Fruit fly (Drosophila melanogaster) whole organism, embryonic: ENCODE measurements around the gene Reepl1.

Experiments used
- Ada2b ChIP-seq: fragments of 200-800 bp; sonication (Bioruptor generic); IDR thresholded peaks from 2 replicates; pipeline ENCODE4 v1.3.6; 2022; ENCODE audit warnings: missing biosample characterization, missing genetic modification characterization
- Atf6 ChIP-seq: fragments of 200-800 bp; sonication (Bioruptor generic); IDR thresholded peaks from 2 replicates; pipeline ENCODE4 v1.3.6; 2022; ENCODE audit warnings: missing biosample characterization, missing genetic modification characterization
- CG10274 ChIP-seq: fragments of 200-800 bp; sonication (Bioruptor generic); optimal IDR thresholded peaks from 3 replicates; lab custom pipeline; 2017; ENCODE audit warnings: missing biosample characterization, mild to moderate bottlenecking, missing genetic modification characterization
- CG12104 ChIP-seq: fragments of 200-800 bp; sonication (Bioruptor generic); optimal IDR thresholded peaks from 3 replicates; lab custom pipeline; 2016; ENCODE audit warnings: missing biosample characterization, missing genetic modification characterization
- CG12155 ChIP-seq: fragments of 200-800 bp; sonication (Bioruptor generic); optimal IDR thresholded peaks from 3 replicates; lab custom pipeline; 2016; ENCODE audit warnings: missing biosample characterization, missing genetic modification characterization
- CG12659 ChIP-seq: fragments of 200-800 bp; sonication (Bioruptor generic); optimal IDR thresholded peaks from 3 replicates; lab custom pipeline; 2017; ENCODE audit warnings: mild to moderate bottlenecking, missing biosample characterization, missing genetic modification reagents, missing genetic modification characterization
- CG13287 ChIP-seq: fragments of 200-800 bp; sonication (Bioruptor generic); IDR thresholded peaks from 2 replicates; pipeline ENCODE4 v1.3.6; 2022; ENCODE audit warnings: missing biosample characterization, missing genetic modification characterization; ENCODE audit not compliant: partially characterized antibody
- CG15073 ChIP-seq: fragments of 200-800 bp; sonication (Bioruptor generic); optimal IDR thresholded peaks from 2 replicates; lab custom pipeline; 2016; ENCODE audit warnings: missing biosample characterization, missing genetic modification characterization
- CG16779 ChIP-seq: fragments of 200-800 bp; sonication (Bioruptor generic); IDR thresholded peaks from 2 replicates; pipeline ENCODE4 v1.3.6; 2022; ENCODE audit warnings: missing biosample characterization, missing genetic modification characterization
- CG17361 ChIP-seq: fragments of 200-800 bp; sonication (Bioruptor generic); IDR thresholded peaks from 3 replicates; pipeline ENCODE4 v1.3.6; 2022; ENCODE audit warnings: missing biosample characterization, missing genetic modification characterization
- CG18476 ChIP-seq: fragments of 200-800 bp; sonication (Bioruptor generic); optimal IDR thresholded peaks from 2 replicates; lab custom pipeline; 2016; ENCODE audit warnings: missing biosample characterization, mild to moderate bottlenecking, missing genetic modification characterization
- CG18764 ChIP-seq: fragments of 200-800 bp; sonication (Bioruptor generic); optimal IDR thresholded peaks from 3 replicates; lab custom pipeline; 2016; ENCODE audit warnings: missing biosample characterization, missing genetic modification characterization
- CG2129 ChIP-seq: fragments of 200-800 bp; sonication (Bioruptor generic); IDR thresholded peaks from 2 replicates; pipeline ENCODE4 v1.3.6; 2022; ENCODE audit warnings: missing biosample characterization, missing genetic modification characterization; ENCODE audit not compliant: partially characterized antibody
- CG2202 ChIP-seq: fragments of 200-800 bp; sonication (Bioruptor generic); optimal IDR thresholded peaks from 2 replicates; lab custom pipeline; 2018; ENCODE audit warnings: missing biosample characterization, mild to moderate bottlenecking, missing genetic modification characterization
- CG34376 ChIP-seq: fragments of 200-800 bp; sonication (Bioruptor generic); optimal IDR thresholded peaks from 2 replicates; lab custom pipeline; 2018; ENCODE audit warnings: missing biosample characterization, mild to moderate bottlenecking, missing genetic modification characterization
- CG4282 ChIP-seq: fragments of 200-800 bp; sonication (Bioruptor generic); optimal IDR thresholded peaks from 2 replicates; lab custom pipeline; 2016; ENCODE audit warnings: missing biosample characterization, missing genetic modification characterization
- CG8924 ChIP-seq: fragments of 200-800 bp; optimal IDR thresholded peaks from 3 replicates; lab custom pipeline; 2019; ENCODE audit warnings: missing biosample characterization, mild to moderate bottlenecking, missing genetic modification characterization, moderate library complexity
- Camta ChIP-seq: fragments of 200-800 bp; sonication (Bioruptor generic); optimal IDR thresholded peaks from 2 replicates; lab custom pipeline; 2016; ENCODE audit warnings: missing biosample characterization, missing genetic modification characterization
- CkIIα-i1 ChIP-seq: fragments of 200-800 bp; sonication (Bioruptor generic); IDR thresholded peaks from 2 replicates; pipeline ENCODE4 v1.3.6; 2022; ENCODE audit warnings: missing biosample characterization, missing genetic modification characterization
- Dref ChIP-seq: fragments of 200-800 bp; sonication (Bioruptor generic); IDR thresholded peaks from 2 replicates; pipeline ENCODE4 v1.3.6; 2022; ENCODE audit warnings: missing biosample characterization, missing genetic modification characterization
- Ets97D ChIP-seq: fragments of 200-800 bp; sonication (Bioruptor generic); optimal IDR thresholded peaks from 3 replicates; lab custom pipeline; 2016; ENCODE audit warnings: missing biosample characterization, missing genetic modification characterization
- Fer1 ChIP-seq: fragments of 200-800 bp; sonication (Bioruptor generic); optimal IDR thresholded peaks from 2 replicates; lab custom pipeline; 2017; ENCODE audit warnings: missing biosample characterization, mild to moderate bottlenecking, missing genetic modification characterization
- Fer3 ChIP-seq: fragments of 200-800 bp; sonication (Bioruptor generic); optimal IDR thresholded peaks from 2 replicates; lab custom pipeline; 2018; ENCODE audit warnings: missing biosample characterization, mild to moderate bottlenecking, missing genetic modification characterization, moderate library complexity
- Gsc ChIP-seq: fragments of 200-800 bp; sonication (Bioruptor generic); IDR thresholded peaks from 2 replicates; pipeline ENCODE4 v1.3.6; 2022; ENCODE audit warnings: missing biosample characterization, missing genetic modification characterization
- HLH54F ChIP-seq: fragments of 200-800 bp; sonication (Bioruptor generic); optimal IDR thresholded peaks from 3 replicates; lab custom pipeline; 2016; ENCODE audit warnings: missing biosample characterization, missing genetic modification characterization
- NFAT ChIP-seq: fragments of 200-800 bp; sonication (Bioruptor generic); IDR thresholded peaks from 2 replicates; pipeline ENCODE4 v1.3.6; 2022; ENCODE audit warnings: missing biosample characterization, missing genetic modification characterization
- NK7.1 ChIP-seq: fragments of 200-800 bp; sonication (Bioruptor generic); optimal IDR thresholded peaks from 3 replicates; lab custom pipeline; 2016; ENCODE audit warnings: missing biosample characterization, missing genetic modification characterization
- Sox100B ChIP-seq: fragments of 200-800 bp; sonication (Bioruptor generic); optimal IDR thresholded peaks from 3 replicates; lab custom pipeline; 2018; ENCODE audit warnings: missing biosample characterization, mild to moderate bottlenecking, missing genetic modification characterization
- TFAM ChIP-seq: fragments of 200-800 bp; sonication (Bioruptor generic); optimal IDR thresholded peaks from 2 replicates; lab custom pipeline; 2017; ENCODE audit warnings: missing biosample characterization, missing genetic modification characterization, inconsistent platforms
- ato ChIP-seq: fragments of 200-800 bp; sonication (Bioruptor generic); IDR thresholded peaks from 2 replicates; pipeline ENCODE4 v1.3.6; 2022; ENCODE audit warnings: missing biosample characterization, missing genetic modification characterization; ENCODE audit not compliant: partially characterized antibody
- bab2 ChIP-seq: fragments of 200-800 bp; sonication (Bioruptor generic); optimal IDR thresholded peaks from 2 replicates; lab custom pipeline; 2016; ENCODE audit warnings: missing biosample characterization, missing genetic modification characterization
- dan ChIP-seq: fragments of 200-800 bp; sonication (Bioruptor generic); IDR thresholded peaks from 2 replicates; pipeline ENCODE4 v1.3.6; 2022; ENCODE audit warnings: missing biosample characterization, missing genetic modification characterization
- dmrt11E ChIP-seq: fragments of 200-800 bp; sonication (Bioruptor generic); optimal IDR thresholded peaks from 3 replicates; lab custom pipeline; 2018; ENCODE audit warnings: missing biosample characterization, mild to moderate bottlenecking, missing genetic modification characterization, moderate library complexity
- ham ChIP-seq: fragments of 200-800 bp; sonication (Bioruptor generic); IDR thresholded peaks from 2 replicates; pipeline ENCODE4 v1.3.6; 2022; ENCODE audit warnings: missing biosample characterization, missing genetic modification characterization
- jumu ChIP-seq: fragments of 200-800 bp; sonication (Bioruptor generic); optimal IDR thresholded peaks from 3 replicates; lab custom pipeline; 2016; ENCODE audit warnings: missing biosample characterization, missing genetic modification characterization
- kah ChIP-seq: fragments of 200-800 bp; sonication (Bioruptor generic); optimal IDR thresholded peaks from 2 replicates; lab custom pipeline; 2018; ENCODE audit warnings: missing biosample characterization, mild to moderate bottlenecking, missing genetic modification characterization
- lab ChIP-seq: fragments of 200-800 bp; sonication (Bioruptor generic); optimal IDR thresholded peaks from 3 replicates; lab custom pipeline; 2017; ENCODE audit warnings: missing biosample characterization, missing genetic modification characterization, mild to moderate bottlenecking, moderate library complexity, missing genetic modification reagents
- maf-S ChIP-seq: fragments of 200-800 bp; sonication (Bioruptor generic); optimal IDR thresholded peaks from 2 replicates; lab custom pipeline; 2016; ENCODE audit warnings: missing biosample characterization, missing genetic modification characterization
- pnt ChIP-seq: fragments of 200-800 bp; sonication (Bioruptor generic); optimal IDR thresholded peaks from 3 replicates; lab custom pipeline; 2016; ENCODE audit warnings: missing biosample characterization, missing genetic modification characterization
- rib ChIP-seq: fragments of 200-800 bp; sonication (Bioruptor generic); IDR thresholded peaks from 2 replicates; pipeline ENCODE4 v1.3.6; 2022; ENCODE audit warnings: missing biosample characterization, missing genetic modification characterization
- row ChIP-seq: fragments of 200-800 bp; sonication (Bioruptor generic); IDR thresholded peaks from 3 replicates; pipeline ENCODE4 v1.3.6; 2022; ENCODE audit warnings: missing biosample characterization, missing genetic modification characterization
- salm ChIP-seq: fragments of 200-800 bp; sonication (Bioruptor generic); optimal IDR thresholded peaks from 2 replicates; lab custom pipeline; 2018; ENCODE audit warnings: missing biosample characterization, mild to moderate bottlenecking, missing genetic modification characterization
- sisA ChIP-seq: fragments of 200-800 bp; sonication (Bioruptor generic); IDR thresholded peaks from 2 replicates; pipeline ENCODE4 v1.3.6; 2022; ENCODE audit warnings: missing biosample characterization, missing genetic modification characterization
- slou ChIP-seq: fragments of 200-800 bp; sonication (Bioruptor generic); optimal IDR thresholded peaks from 3 replicates; lab custom pipeline; 2016; ENCODE audit warnings: missing biosample characterization, missing genetic modification characterization
- sna ChIP-seq: fragments of 200-800 bp; sonication (Bioruptor generic); IDR thresholded peaks from 2 replicates; pipeline ENCODE4 v1.3.6; 2022; ENCODE audit warnings: missing biosample characterization, missing genetic modification characterization; ENCODE audit not compliant: partially characterized antibody
- so ChIP-seq: fragments of 200-800 bp; sonication (Bioruptor generic); IDR thresholded peaks from 3 replicates; pipeline ENCODE4 v1.3.6; 2022; ENCODE audit warnings: missing biosample characterization, missing genetic modification characterization
- stc ChIP-seq: fragments of 200-800 bp; sonication (Bioruptor generic); IDR thresholded peaks from 2 replicates; pipeline ENCODE4 v1.3.6; 2022; ENCODE audit warnings: missing biosample characterization, missing genetic modification characterization
- tap ChIP-seq: fragments of 200-800 bp; optimal IDR thresholded peaks from 3 replicates; lab custom pipeline; 2019; ENCODE audit warnings: missing biosample characterization, mild to moderate bottlenecking, missing genetic modification characterization, moderate library complexity
- tup ChIP-seq: fragments of 200-800 bp; sonication (Bioruptor generic); optimal IDR thresholded peaks from 2 replicates; lab custom pipeline; 2016; ENCODE audit warnings: missing biosample characterization, mild to moderate bottlenecking, missing genetic modification characterization, moderate library complexity
- yki ChIP-seq: fragments of >200 bp; optimal IDR thresholded peaks from 3 replicates; lab custom pipeline; 2018
- zfh1 ChIP-seq: fragments of 200-800 bp; sonication (Bioruptor generic); IDR thresholded peaks from 3 replicates; pipeline ENCODE4 v1.3.6; 2022; ENCODE audit warnings: missing biosample characterization, missing genetic modification characterization

Reepl1 gene

dm6 chrX:11580200-11580840, 7.8 kb downstream of the Reepl1 start, which contains the start of gene nod (continued):
- no peak for TF ChIP-seq slou (GFP tag; lab: Kevin White, UChicago)
- TF ChIP-seq Ets97D (GFP tag; lab: Kevin White, UChicago): peak; percentile 94
- peak; percentile 71 for TF ChIP-seq CG17361
- TF ChIP-seq bab2 (GFP tag; lab: Kevin White, UChicago): peak; percentile 65
- TF ChIP-seq CG13287 (GFP tag; lab: Robert Waterston, UW): peak; percentile 85
- TF ChIP-seq sisA (GFP tag; lab: Robert Waterston, UW): peak; percentile 66
- TF ChIP-seq Atf6: peak; percentile 56
- peak; percentile 57 for TF ChIP-seq Dref
- TF ChIP-seq ato (GFP tag; lab: Robert Waterston, UW): no peak; the same call in 1 of the 2 replicates
- TF ChIP-seq tap (tag; lab: Kevin White, UChicago): no peak
- TF ChIP-seq CG2129: peak; percentile 34; the same call in 1 of the 2 replicates
- 0 out of 2 replicates have a peak, but pooled peaks have one; percentile 42 for TF ChIP-seq Ada2b (GFP tag; lab: Robert Waterston, UW)
- peak; percentile 48 for TF ChIP-seq Fer3 (tag; lab: Kevin White, UChicago)
- TF ChIP-seq so (GFP tag; lab: Robert Waterston, UW): 0 out of 3 replicates have a peak, but pooled peaks have one; percentile 29
- TF ChIP-seq stc (GFP tag; lab: Robert Waterston, UW): no peak
- no peak for TF ChIP-seq CG16779 (GFP tag; lab: Robert Waterston, UW)
- TF ChIP-seq CG4282 (GFP tag; lab: Kevin White, UChicago): no peak
- TF ChIP-seq maf-S (GFP tag; lab: Kevin White, UChicago): peak; percentile 58
- TF ChIP-seq CG15073 (GFP tag; lab: Kevin White, UChicago): no peak
- TF ChIP-seq CG18764 (GFP tag; lab: Kevin White, UChicago): peak; percentile 15
- TF ChIP-seq CG12104 (GFP tag; lab: Kevin White, UChicago): no peak
- no peak for TF ChIP-seq Sox100B
- peak; percentile 64 for TF ChIP-seq zfh1 (GFP tag; lab: Robert Waterston, UW)
- TF ChIP-seq Fer1 (GFP tag; lab: Kevin White, UChicago): peak; percentile 76
- peak; percentile 27 for TF ChIP-seq Camta
- peak; percentile 59 for TF ChIP-seq CG12155 (GFP tag; lab: Kevin White, UChicago)
- no peak for TF ChIP-seq ham (GFP tag; lab: Robert Waterston, UW)
- TF ChIP-seq lab: peak; percentile 75
- no peak for TF ChIP-seq CG10274 (GFP tag; lab: Kevin White, UChicago)
- TF ChIP-seq salm (tag; lab: Kevin White, UChicago): peak; percentile 31
- TF ChIP-seq CG34376 (GFP tag; lab: Kevin White, UChicago): peak; percentile 49
- TF ChIP-seq dan: no peak
- TF ChIP-seq HLH54F (GFP tag; lab: Kevin White, UChicago): peak; percentile 80
- TF ChIP-seq rib: 0 out of 2 replicates have a peak, but pooled peaks have one; percentile 30
- TF ChIP-seq CG8924 (tag; lab: Kevin White, UChicago): no peak
- TF ChIP-seq NK7.1 (GFP tag; lab: Kevin White, UChicago): peak; percentile 12
- TF ChIP-seq pnt: peak; percentile 68
- no peak for TF ChIP-seq kah (GFP tag; lab: Kevin White, UChicago)
- TF ChIP-seq NFAT (GFP tag; lab: Robert Waterston, UW): peak; percentile 43; the same call in 1 of the 2 replicates
- TF ChIP-seq tup (GFP tag; lab: Kevin White, UChicago): no peak
- TF ChIP-seq jumu (GFP tag; lab: Kevin White, UChicago): peak; percentile 74
- no peak for TF ChIP-seq TFAM (GFP tag; lab: Kevin White, UChicago)
- no peak for TF ChIP-seq CG2202 (tag; lab: Kevin White, UChicago)
- TF ChIP-seq row (GFP tag; lab: Robert Waterston, UW): peak; percentile 64
- no peak for TF ChIP-seq CkIIα-i1
- peak; percentile 88 for TF ChIP-seq CG12659
- TF ChIP-seq dmrt11E (tag; lab: Kevin White, UChicago): peak; percentile 34
- TF ChIP-seq yki (lab: Kevin White, UChicago): no peak
- TF ChIP-seq sna (GFP tag; lab: Robert Waterston, UW): 0 out of 2 replicates have a peak, but pooled peaks have one; percentile 34
- TF ChIP-seq CG18476 (GFP tag; lab: Kevin White, UChicago): peak; percentile 43
- no peak for TF ChIP-seq Gsc (GFP tag; lab: Robert Waterston, UW)
